Worm (Caenorhabditis elegans): ENCODE data around the gene egas-4.

egas-4 gene

ce11 chrIV:7523744-7524143 lies 26.1 kb upstream of the egas-4 start:
- TF ChIP-seq irx-1 (tag; optimal IDR thresholded peaks at IDR 0.05) (no peak), zip-4 (GFP tag; optimal IDR thresholded peaks at IDR 0.05) (no peak), lin-14 (GFP tag; optimal IDR thresholded peaks at IDR 0.05) (peak; percentile 43), ets-5 (GFP tag; IDR thresholded peaks at IDR 0.05) (no peak)

ce11 chrIV:7521591-7521990 lies 23.9 kb upstream of the egas-4 start:
- peak; percentile 28 for TF ChIP-seq lin-14 (GFP tag; optimal IDR thresholded peaks at IDR 0.05)
- TF ChIP-seq nhr-85 (tag) = peak; percentile 29
- no peak for TF ChIP-seq blmp-1 (tag; optimal IDR thresholded peaks at IDR 0.05)
- no peak for TF ChIP-seq nhr-12 (tag; optimal IDR thresholded peaks at IDR 0.05)

ce11 chrIV:7520841-7521240 lies 23.2 kb upstream of the egas-4 start:
- peak; percentile 72 for TF ChIP-seq elt-2 (tag; optimal IDR thresholded peaks at IDR 0.05)
- peak in 1 of 2 experiments; percentile 16 for TF ChIP-seq lin-35 (GFP tag; optimal IDR thresholded peaks at IDR 0.05)
- no peak for TF ChIP-seq nhr-237 (tag; optimal IDR thresholded peaks at IDR 0.05)

- TF ChIP-seq efl-1 (optimal IDR thresholded peaks at IDR 0.05) = no peak
- peak in 1 of 2 experiments; percentile 68 for TF ChIP-seq efl-1 (GFP tag; optimal IDR thresholded peaks at IDR 0.05 in 1 of 2)
- TF ChIP-seq lin-35 (GFP tag; optimal IDR thresholded peaks at IDR 0.05) = peak in 1 of 2 experiments; percentile 2
- TF ChIP-seq nhr-20 (tag; optimal IDR thresholded peaks at IDR 0.05) = no peak
These were observed 22.6 kb upstream of the egas-4 start for ce11 chrIV:7520258-7520657.

ce11 chrIV:7516167-7516566 lies 18.5 kb upstream of the egas-4 start, which contains the start of the genes R05G6.9 and R05G6.3:
Gene R05G6.9, minus strand, starts transcription at chrIV:7516267.
Gene R05G6.3, plus strand, starts transcription at chrIV:7516552.
- TF ChIP-seq nhr-90 (tag; optimal IDR thresholded peaks at IDR 0.05; ENCODE audit: poor library complexity) (no peak), nhr-84 (tag; optimal IDR thresholded peaks at IDR 0.05) (no peak), nhr-20 (tag; optimal IDR thresholded peaks at IDR 0.05) (no peak), nhr-77 (tag; optimal IDR thresholded peaks at IDR 0.05) (no peak)

- TF ChIP-seq sox-4 (tag; optimal IDR thresholded peaks at IDR 0.05) = no peak
- no peak for TF ChIP-seq fkh-4 (tag; optimal IDR thresholded peaks at IDR 0.05; ENCODE audit: borderline replicate concordance)
- no peak for TF ChIP-seq fos-1 (tag; optimal IDR thresholded peaks at IDR 0.05)
- no peak for TF ChIP-seq egl-27 (tag; optimal IDR thresholded peaks at IDR 0.05)
- TF ChIP-seq irx-1 (tag; optimal IDR thresholded peaks at IDR 0.05) = no peak
- TF ChIP-seq hlh-4 (tag; optimal IDR thresholded peaks at IDR 0.05) = no peak
- TF ChIP-seq snpc-4 (tag; optimal IDR thresholded peaks at IDR 0.05) = no peak
- TF ChIP-seq jun-1 (tag; optimal IDR thresholded peaks at IDR 0.05) = no peak
- no peak for TF ChIP-seq lir-3 (tag; optimal IDR thresholded peaks at IDR 0.05; ENCODE audit: poor library complexity)
- TF ChIP-seq unc-86 (tag; optimal IDR thresholded peaks at IDR 0.05) = no peak
- TF ChIP-seq nhr-90 (tag; optimal IDR thresholded peaks at IDR 0.05; ENCODE audit: poor library complexity) = peak; percentile 52
- no peak for TF ChIP-seq ets-5 (GFP tag; IDR thresholded peaks at IDR 0.05)
- TF ChIP-seq sptf-1 (tag; optimal IDR thresholded peaks at IDR 0.05) = no peak
- TF ChIP-seq C16A3.4 (tag; optimal IDR thresholded peaks at IDR 0.05) = peak; percentile 60
- TF ChIP-seq tlp-1 (tag; optimal IDR thresholded peaks at IDR 0.05) = no peak
- TF ChIP-seq fkh-8 (tag; optimal IDR thresholded peaks at IDR 0.05) = no peak
- TF ChIP-seq rnt-1 (tag; optimal IDR thresholded peaks at IDR 0.05) = peak; percentile 7
- TF ChIP-seq egl-13 (tag; optimal IDR thresholded peaks at IDR 0.05) = no peak
- TF ChIP-seq hpl-2 (GFP tag; optimal IDR thresholded peaks at IDR 0.05) = no peak
- no peak for TF ChIP-seq nhr-84 (tag; optimal IDR thresholded peaks at IDR 0.05)
- peak; percentile 39 for TF ChIP-seq nhr-47 (tag; optimal IDR thresholded peaks at IDR 0.05)
- TF ChIP-seq efl-3 (GFP tag; optimal IDR thresholded peaks at IDR 0.05) = no peak
- TF ChIP-seq ceh-8 (GFP tag; optimal IDR thresholded peaks at IDR 0.05) = no peak
- TF ChIP-seq F16B12.6 (tag; optimal IDR thresholded peaks at IDR 0.05) = peak; percentile 4
- peak in 2 of 3 experiments; percentile 15 to 27 for TF ChIP-seq ceh-82 (tag; optimal IDR thresholded peaks at IDR 0.05)
- no peak for TF ChIP-seq zag-1 (tag; optimal IDR thresholded peaks at IDR 0.05)
- TF ChIP-seq nhr-11 (tag; optimal IDR thresholded peaks at IDR 0.05) = no peak
- TF ChIP-seq blmp-1 (tag; optimal IDR thresholded peaks at IDR 0.05) = peak; percentile 53
- TF ChIP-seq ztf-4 (tag; optimal IDR thresholded peaks at IDR 0.05) = no peak
- no peak for TF ChIP-seq lin-13 (GFP tag; optimal IDR thresholded peaks at IDR 0.05)
- no peak for TF ChIP-seq pax-3 (tag; optimal IDR thresholded peaks at IDR 0.05)
These were observed 15.1 kb upstream of the egas-4 start, which contains the start of the genes plc-4 and R05G6.4 for ce11 chrIV:7512617-7513233. Gene plc-4, minus strand, starts transcription at chrIV:7512667. Gene R05G6.4, plus strand, starts transcription at chrIV:7513233.
